Fruit fly (Drosophila melanogaster) whole organism, prepupa: ENCODE data around the gene raskol.
A peak's percentile ranks its signal among the peaks of the same experiment; 100 is the strongest.

Experiments used
- Blimp-1 ChIP-seq: fragments of 200-800 bp; sonication (Bioruptor generic); optimal IDR thresholded peaks from 3 replicates; lab custom pipeline; 2017; ENCODE audit warnings: missing biosample characterization, missing genetic modification characterization, mild to moderate bottlenecking, moderate library complexity, missing genetic modification reagents
- CG11902 ChIP-seq: fragments of 200-800 bp; sonication (Bioruptor generic); optimal IDR thresholded peaks from 3 replicates; lab custom pipeline; 2016; ENCODE audit warnings: missing biosample characterization, missing genetic modification characterization
- CG16779 ChIP-seq: fragments of 200-800 bp; sonication (Bioruptor generic); optimal IDR thresholded peaks from 3 replicates; lab custom pipeline; 2017; ENCODE audit warnings: missing biosample characterization, mild to moderate bottlenecking, missing genetic modification characterization
- CG4318 ChIP-seq: fragments of 200-800 bp; sonication (Bioruptor generic); optimal IDR thresholded peaks from 3 replicates; lab custom pipeline; 2017; ENCODE audit warnings: missing biosample characterization, mild to moderate bottlenecking, missing genetic modification characterization
- Eip75B ChIP-seq: fragments of 200-800 bp; sonication (Bioruptor generic); optimal IDR thresholded peaks from 3 replicates; lab custom pipeline; 2016; ENCODE audit warnings: missing biosample characterization, missing genetic modification characterization
- Eip78C ChIP-seq: fragments of 200-800 bp; sonication (Bioruptor generic); peaks from one replicate; lab custom pipeline; 2016; ENCODE audit warnings: missing biosample characterization, missing genetic modification characterization
- Eip93F ChIP-seq: fragments of 200-800 bp; sonication (Bioruptor generic); optimal IDR thresholded peaks from 2 replicates; lab custom pipeline; 2016; ENCODE audit warnings: missing biosample characterization, mild to moderate bottlenecking, missing genetic modification characterization
- Lpt ChIP-seq: fragments of 200-800 bp; sonication (Bioruptor generic); optimal IDR thresholded peaks from 3 replicates; lab custom pipeline; 2016; ENCODE audit warnings: missing biosample characterization, missing genetic modification characterization
- Sox102F ChIP-seq: fragments of 200-800 bp; sonication (Bioruptor generic); optimal IDR thresholded peaks from 2 replicates; lab custom pipeline; 2016; ENCODE audit warnings: missing biosample characterization, mild to moderate bottlenecking, missing genetic modification characterization
- esn ChIP-seq: fragments of 200-800 bp; sonication (Bioruptor generic); optimal IDR thresholded peaks from 2 replicates; lab custom pipeline; 2016; ENCODE audit warnings: missing biosample characterization, mild to moderate bottlenecking, missing genetic modification characterization, moderate library complexity
- spab ChIP-seq: fragments of 200-800 bp; sonication (Bioruptor generic); optimal IDR thresholded peaks from 2 replicates; lab custom pipeline; 2017; ENCODE audit warnings: missing biosample characterization, mild to moderate bottlenecking, missing genetic modification characterization, missing genetic modification reagents

dm6 chrX:17713740-17714135 lies 3.8 kb downstream of the raskol start:
- TF ChIP-seq esn (GFP tag; lab: Kevin White, UChicago) (peak; percentile 32), Eip78C (peak; percentile 74), CG4318 (GFP tag; lab: Kevin White, UChicago) (peak; percentile 30), Sox102F (GFP tag; lab: Kevin White, UChicago) (no peak), Blimp-1 (no peak), Eip75B (GFP tag; lab: Kevin White, UChicago) (peak; percentile 27), CG16779 (tag; lab: Kevin White, UChicago) (no peak), spab (GFP tag; lab: Kevin White, UChicago) (no peak), Eip93F (GFP tag; lab: Kevin White, UChicago) (no peak), Lpt (GFP tag; lab: Kevin White, UChicago) (peak; percentile 32), CG11902 (GFP tag; lab: Kevin White, UChicago) (no peak)
